Worm (Caenorhabditis elegans): ENCODE measurements around the gene cyp-13A3.

- TF ChIP-seq tbx-11 (GFP tag; IDR thresholded peaks at IDR 0.05) = no peak
- TF ChIP-seq ceh-13 (GFP tag; optimal IDR thresholded peaks at IDR 0.05) = no peak
- no peak for TF ChIP-seq flt-1 (GFP tag; IDR thresholded peaks at IDR 0.05)
- no peak for TF ChIP-seq aly-1 (tag; optimal IDR thresholded peaks at IDR 0.05)
- no peak for TF ChIP-seq sea-1 (GFP tag; conservative IDR thresholded peaks at IDR 0.05)
- TF ChIP-seq ama-1 (optimal IDR thresholded peaks at IDR 0.05) = no peak
- no peak for TF ChIP-seq ceh-36 (tag; optimal IDR thresholded peaks at IDR 0.05)
- no peak for TF ChIP-seq tra-4 (tag; optimal IDR thresholded peaks at IDR 0.05)
- no peak for TF ChIP-seq B0310.2 (tag; optimal IDR thresholded peaks at IDR 0.05)
- no peak for TF ChIP-seq hnd-1 (tag; optimal IDR thresholded peaks at IDR 0.05)
- no peak for TF ChIP-seq pes-1 (GFP tag; IDR thresholded peaks at IDR 0.05)
Observed at ce11 chrII:9740552-9740951, 52.5 kb downstream of the cyp-13A3 start.

Data from whole organism, early embryonic.